Worm (Caenorhabditis elegans): Measurements from ENCODE around the gene cyp-37A1.
A peak's percentile ranks its signal among the peaks of the same experiment; 100 is the strongest.

The cyp-37A1 gene

DNA sequence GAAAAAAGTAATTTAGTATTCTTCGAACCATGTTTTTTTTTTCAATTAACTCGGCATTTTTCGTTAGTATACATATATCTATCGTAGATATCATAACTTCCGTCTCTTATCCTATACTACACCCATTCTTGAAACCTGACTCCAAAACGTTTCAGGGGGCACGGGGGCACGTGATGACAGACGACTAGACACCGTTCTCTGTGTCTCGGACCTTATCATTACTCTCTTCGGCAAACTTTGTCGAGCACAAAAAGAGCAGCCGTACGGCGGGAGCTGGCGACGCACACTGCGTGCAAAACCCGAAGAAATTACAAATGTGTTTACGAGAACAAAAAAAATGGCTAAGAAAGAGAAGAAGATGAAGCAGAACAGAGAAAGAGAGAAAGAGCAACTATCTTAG is 27.4 kb upstream of the cyp-37A1 start (continued):
- TF ChIP-seq ztf-7 (tag; optimal IDR thresholded peaks at IDR 0.05) (peak; percentile 30), gei-8 (GFP tag; optimal IDR thresholded peaks at IDR 0.05) (peak; percentile 18), jun-1 (tag; optimal IDR thresholded peaks at IDR 0.05) (peak; percentile 13), set-16 (GFP tag; IDR thresholded peaks at IDR 0.05) (peak; percentile 61), lim-7 (GFP tag; IDR thresholded peaks at IDR 0.05) (no peak), hlh-11 (tag; optimal IDR thresholded peaks at IDR 0.05) (peak; percentile 93), skn-1 (tag; optimal IDR thresholded peaks at IDR 0.05) (no peak), pqm-1 (tag; optimal IDR thresholded peaks at IDR 0.05) (no peak), duxl-1 (tag; optimal IDR thresholded peaks at IDR 0.05; ENCODE audit: poor library complexity) (no peak), ztf-11 (tag; optimal IDR thresholded peaks at IDR 0.05) (no peak), egl-27 (tag; optimal IDR thresholded peaks at IDR 0.05) (no peak), ama-1 (optimal IDR thresholded peaks at IDR 0.05) (peak; percentile 30), lir-3 (tag; optimal IDR thresholded peaks at IDR 0.05) (no peak), unc-62 (GFP tag; optimal IDR thresholded peaks at IDR 0.05 in 1 of 2) (peak in 1 of 2 experiments; percentile 93), unc-62 (tag; optimal IDR thresholded peaks at IDR 0.05) (peak; percentile 50), D1046.2 (GFP tag; IDR thresholded peaks at IDR 0.05) (no peak), Y48G9A.11 (GFP tag; IDR thresholded peaks at IDR 0.05) (no peak), nhr-48 (tag; optimal IDR thresholded peaks at IDR 0.05) (peak; percentile 87), mdt-29 (GFP tag; IDR thresholded peaks at IDR 0.05) (no peak), nhr-25 (tag; optimal IDR thresholded peaks at IDR 0.05; ENCODE audit: borderline replicate concordance, insufficient read depth) (no peak), daf-12 (tag; optimal IDR thresholded peaks at IDR 0.05) (no peak), mxl-3 (GFP tag; optimal IDR thresholded peaks at IDR 0.05) (peak; percentile 63), lsy-2 (tag; optimal IDR thresholded peaks at IDR 0.05) (peak in 1 of 2 experiments; percentile 84), zfp-3 (GFP tag; conservative IDR thresholded peaks at IDR 0.05) (no peak), cey-2 (tag; optimal IDR thresholded peaks at IDR 0.05; ENCODE audit: borderline replicate concordance, insufficient read depth) (no peak), zag-1 (tag; optimal IDR thresholded peaks at IDR 0.05) (no peak), hmg-1.1 (GFP tag; IDR thresholded peaks at IDR 0.05) (peak; percentile 67; the same call in 1 of the 2 replicates), mep-1 (tag; optimal IDR thresholded peaks at IDR 0.05) (peak; percentile 84), F37D6.2 (tag; optimal IDR thresholded peaks at IDR 0.05) (peak; percentile 49), aha-1 (tag) (peak; percentile 99), lin-29 (GFP tag; IDR thresholded peaks at IDR 0.05) (no peak), snpc-4 (tag; optimal IDR thresholded peaks at IDR 0.05) (no peak), F49E8.2 (tag; optimal IDR thresholded peaks at IDR 0.05; ENCODE audit: borderline replicate concordance) (no peak), nhr-111 (GFP tag; optimal IDR thresholded peaks at IDR 0.05) (no peak), F26F4.8 (GFP tag; conservative IDR thresholded peaks at IDR 0.05) (no peak), spr-1 (tag; optimal IDR thresholded peaks at IDR 0.05) (peak; percentile 20), nhr-237 (tag; optimal IDR thresholded peaks at IDR 0.05) (no peak), sdz-12 (GFP tag; optimal IDR thresholded peaks at IDR 0.05) (no peak), Y105C5A.15 (GFP tag; IDR thresholded peaks at IDR 0.05) (no peak), php-3 (GFP tag; IDR thresholded peaks at IDR 0.05) (no peak), madf-9 (GFP tag; conservative IDR thresholded peaks at IDR 0.05) (no peak), dve-1 (tag; optimal IDR thresholded peaks at IDR 0.05; ENCODE audit: insufficient read depth) (peak; percentile 96), dmd-8 (GFP tag; IDR thresholded peaks at IDR 0.05) (no peak), daf-16 (GFP tag; optimal IDR thresholded peaks at IDR 0.05) (peak in 1 of 2 experiments; percentile 40), daf-16 (tag; optimal IDR thresholded peaks at IDR 0.05) (peak; percentile 95), T20F7.1 (GFP tag; optimal IDR thresholded peaks at IDR 0.05) (peak; percentile 49), ceh-20 (GFP tag; IDR thresholded peaks at IDR 0.05) (no peak), hlh-30 (tag; optimal IDR thresholded peaks at IDR 0.05; ENCODE audit: insufficient read depth) (peak; percentile 93), aly-2 (tag; optimal IDR thresholded peaks at IDR 0.05) (no peak), unc-39 (tag; optimal IDR thresholded peaks at IDR 0.05) (no peak), fos-1 (tag; optimal IDR thresholded peaks at IDR 0.05) (no peak), nhr-6 (tag; optimal IDR thresholded peaks at IDR 0.05) (peak; percentile 25)
